Fruit fly (Drosophila melanogaster): ENCODE results near the gene Ddrgk1.

Gene Ddrgk1

dm6 chr3R:21199085-21199899 lies 15.6 kb upstream of the Ddrgk1 start:
- TF ChIP-seq Hr51 (GFP tag; optimal IDR thresholded peaks at IDR 0.05) (no peak), ranshi (GFP tag; IDR thresholded peaks at IDR 0.05) (peak; percentile 4; the same call in 1 of the 2 replicates), D (optimal IDR thresholded peaks at IDR 0.05) (no peak), D (GFP tag; optimal IDR thresholded peaks at IDR 0.05) (no peak), kay (GFP tag; optimal IDR thresholded peaks at IDR 0.05) (no peak), CG12219 (GFP tag; optimal IDR thresholded peaks at IDR 0.05) (no peak), CG2202 (tag; optimal IDR thresholded peaks at IDR 0.05) (no peak), CG17359 (tag; optimal IDR thresholded peaks at IDR 0.05) (no peak), repo (GFP tag; optimal IDR thresholded peaks at IDR 0.05) (no peak), Ssrp (tag; optimal IDR thresholded peaks at IDR 0.05) (no peak), sr (GFP tag; IDR thresholded peaks at IDR 0.05) (peak; percentile 94), chif (GFP tag; optimal IDR thresholded peaks at IDR 0.05) (no peak), CG1602 (GFP tag; optimal IDR thresholded peaks at IDR 0.05) (no peak), Hr3 (GFP tag; optimal IDR thresholded peaks at IDR 0.05) (no peak), CG9932 (GFP tag; IDR thresholded peaks at IDR 0.05) (no peak), D19A (tag; optimal IDR thresholded peaks at IDR 0.05) (no peak), CG8388 (GFP tag; optimal IDR thresholded peaks at IDR 0.05) (no peak), run (tag; optimal IDR thresholded peaks at IDR 0.05) (no peak), Mrtf (GFP tag; IDR thresholded peaks at IDR 0.05) (no peak), MBD-R2 (GFP tag; IDR thresholded peaks at IDR 0.05) (0 out of 2 replicates have a peak, but pooled peaks have one; percentile 21), Lim3 (GFP tag; IDR thresholded peaks at IDR 0.05) (no peak), chinmo (GFP tag; IDR thresholded peaks at IDR 0.05; ENCODE audit: partially characterized antibody) (0 out of 4 replicates have a peak, but pooled peaks have one; percentile 50), insv (GFP tag; optimal IDR thresholded peaks at IDR 0.05) (no peak), CG2678 (tag; optimal IDR thresholded peaks at IDR 0.05) (peak; percentile 21), exex (tag; optimal IDR thresholded peaks at IDR 0.05) (peak; percentile 55), Chrac-16 (GFP tag; optimal IDR thresholded peaks at IDR 0.05) (no peak), pho (GFP tag; optimal IDR thresholded peaks at IDR 0.05) (no peak), CG10979 (tag; optimal IDR thresholded peaks at IDR 0.05) (no peak), CG10274 (GFP tag; optimal IDR thresholded peaks at IDR 0.05) (no peak), fu2 (GFP tag; optimal IDR thresholded peaks at IDR 0.05) (no peak), sug (tag; optimal IDR thresholded peaks at IDR 0.05) (peak; percentile 82), slp2 (GFP tag; optimal IDR thresholded peaks at IDR 0.05) (no peak), CG13296 (GFP tag; optimal IDR thresholded peaks at IDR 0.05) (no peak), bigmax (GFP tag; optimal IDR thresholded peaks at IDR 0.05) (peak; percentile 47), CG1529 (GFP tag; optimal IDR thresholded peaks at IDR 0.05) (no peak), Lhr (GFP tag; optimal IDR thresholded peaks at IDR 0.05) (no peak), nerfin-1 (tag; optimal IDR thresholded peaks at IDR 0.05) (no peak), Deaf1 (tag; optimal IDR thresholded peaks at IDR 0.05) (peak; percentile 26), CG16863 (GFP tag; optimal IDR thresholded peaks at IDR 0.05) (no peak), Vsx1 (GFP tag; optimal IDR thresholded peaks at IDR 0.05) (peak; percentile 36), CG11560 (tag; IDR thresholded peaks at IDR 0.05) (no peak), fd3F (GFP tag; optimal IDR thresholded peaks at IDR 0.05) (no peak), Bgb (GFP tag; IDR thresholded peaks at IDR 0.05; ENCODE audit: partially characterized antibody) (no peak), scrt (GFP tag; optimal IDR thresholded peaks at IDR 0.05) (peak; percentile 36), klu (GFP tag; IDR thresholded peaks at IDR 0.05) (no peak), Six4 (GFP tag; optimal IDR thresholded peaks at IDR 0.05) (no peak), HLH3B (GFP tag; IDR thresholded peaks at IDR 0.05) (no peak), gsb (GFP tag; IDR thresholded peaks at IDR 0.05) (no peak), Dfd (GFP tag; optimal IDR thresholded peaks at IDR 0.05) (no peak), NfI (GFP tag; optimal IDR thresholded peaks at IDR 0.05) (no peak)
